Worm (Caenorhabditis elegans) whole organism, mixed stage, embryonic: ENCODE data around the gene sucl-2.

Experiments
- M03D4.4 ChIP-seq: sonication (generic microtip); optimal IDR thresholded peaks from 2 replicates; lab custom pipeline; 2017; ENCODE audit warnings: mild to moderate bottlenecking, missing genetic modification characterization, missing compliant biosample characterization
- bed-3 ChIP-seq: fragments of 200-800 bp; sonication (Bioruptor generic); optimal IDR thresholded peaks from 3 replicates; lab custom pipeline; 2018; ENCODE audit warnings: mild to moderate bottlenecking, missing genetic modification characterization, moderate library complexity, missing compliant biosample characterization
- blmp-1 ChIP-seq: fragments of 150-350 bp; optimal IDR thresholded peaks from 2 replicates; lab custom pipeline; 2014; ENCODE audit warnings: missing biosample characterization, missing genetic modification characterization
- ceh-39 ChIP-seq: fragments of 150-350 bp; optimal IDR thresholded peaks from 2 replicates; lab custom pipeline; 2014; ENCODE audit warnings: missing biosample characterization, missing genetic modification characterization
- ceh-83 ChIP-seq: fragments of 200-800 bp; sonication (Bioruptor generic); optimal IDR thresholded peaks from 2 replicates; lab custom pipeline; 2018; ENCODE audit warnings: mild to moderate bottlenecking, missing genetic modification characterization, missing compliant biosample characterization
- ces-1 ChIP-seq: fragments of 150-350 bp; optimal IDR thresholded peaks from 2 replicates; lab custom pipeline; 2014; ENCODE audit warnings: missing biosample characterization, missing genetic modification reagents, missing genetic modification characterization
- drap-1 ChIP-seq: fragments of 200-800 bp; sonication (Bioruptor generic); optimal IDR thresholded peaks from 3 replicates; lab custom pipeline; 2018; ENCODE audit warnings: mild to moderate bottlenecking, missing genetic modification characterization, missing compliant biosample characterization
- elt-1 ChIP-seq: sonication (generic microtip); optimal IDR thresholded peaks from 2 replicates; lab custom pipeline; 2017; ENCODE audit warnings: missing genetic modification characterization, mild to moderate bottlenecking, missing compliant biosample characterization, antibody characterized with exemption, moderate library complexity, borderline replicate concordance; ENCODE audit not compliant: insufficient read depth
- elt-3 ChIP-seq: fragments of 150-350 bp; optimal IDR thresholded peaks from 2 replicates; lab custom pipeline; 2014; ENCODE audit warnings: missing biosample characterization, missing genetic modification characterization
- ham-2 ChIP-seq: fragments of 200-800 bp; sonication (Bioruptor generic); optimal IDR thresholded peaks from 2 replicates; lab custom pipeline; 2018; ENCODE audit warnings: mild to moderate bottlenecking, missing genetic modification characterization, missing compliant biosample characterization
- hlh-1 ChIP-seq: fragments of 150-350 bp; optimal IDR thresholded peaks from 2 replicates; lab custom pipeline; 2014; ENCODE audit warnings: missing biosample characterization, missing genetic modification reagents, missing genetic modification characterization
- lin-13 ChIP-seq: fragments of 150-350 bp; optimal IDR thresholded peaks from 2 replicates; lab custom pipeline; 2014; ENCODE audit warnings: missing biosample characterization, missing genetic modification characterization
- lin-32 ChIP-seq: fragments of 200-800 bp; sonication (Bioruptor generic); optimal IDR thresholded peaks from 2 replicates; lab custom pipeline; 2018; ENCODE audit warnings: mild to moderate bottlenecking, missing genetic modification characterization, missing compliant biosample characterization
- lsy-2 ChIP-seq: fragments of 150-350 bp; optimal IDR thresholded peaks from 2 replicates; lab custom pipeline; 2014; ENCODE audit warnings: missing biosample characterization, missing genetic modification characterization
- mab-5 ChIP-seq: fragments of 150-350 bp; optimal IDR thresholded peaks from 2 replicates; lab custom pipeline; 2014; ENCODE audit warnings: missing biosample characterization, missing genetic modification characterization
- mep-1 ChIP-seq: fragments of 150-350 bp; optimal IDR thresholded peaks from 2 replicates; lab custom pipeline; 2017; ENCODE audit warnings: missing biosample characterization, missing genetic modification reagents, missing genetic modification characterization, inconsistent platforms
- mls-2 ChIP-seq: sonication (generic microtip); optimal IDR thresholded peaks from 2 replicates; lab custom pipeline; 2016; ENCODE audit warnings: mild to moderate bottlenecking, missing genetic modification characterization, moderate library complexity, missing compliant biosample characterization
- nhr-2 ChIP-seq: fragments of 150-350 bp; optimal IDR thresholded peaks from 2 replicates; lab custom pipeline; 2014; ENCODE audit warnings: missing biosample characterization, missing genetic modification characterization
- nhr-237 ChIP-seq: fragments of 150-350 bp; optimal IDR thresholded peaks from 2 replicates; lab custom pipeline; 2014; ENCODE audit warnings: missing biosample characterization, missing genetic modification characterization
- nhr-28 ChIP-seq: fragments of 150-350 bp; optimal IDR thresholded peaks from 2 replicates; lab custom pipeline; 2014; ENCODE audit warnings: missing biosample characterization, missing genetic modification characterization
- nhr-76 ChIP-seq: sonication (generic microtip); optimal IDR thresholded peaks from 2 replicates; lab custom pipeline; 2017; ENCODE audit warnings: missing biosample characterization, missing genetic modification characterization
- pha-4 ChIP-seq: fragments of 150-350 bp; optimal IDR thresholded peaks from 2 replicates; lab custom pipeline; 2018; ENCODE audit warnings: missing biosample characterization, missing genetic modification reagents, missing genetic modification characterization
- sem-2 ChIP-seq: fragments of 200-800 bp; sonication (Bioruptor generic); optimal IDR thresholded peaks from 2 replicates; lab custom pipeline; 2018; ENCODE audit warnings: mild to moderate bottlenecking, missing genetic modification characterization, missing compliant biosample characterization
- snpc-4 ChIP-seq: fragments of 150-350 bp; optimal IDR thresholded peaks from 2 replicates; lab custom pipeline; 2014; ENCODE audit warnings: missing biosample characterization, missing genetic modification characterization
- unc-120 ChIP-seq: sonication (generic microtip); optimal IDR thresholded peaks from 2 replicates; lab custom pipeline; 2017; ENCODE audit warnings: missing genetic modification characterization, missing compliant biosample characterization; ENCODE audit not compliant: poor library complexity, severe bottlenecking
- unc-39 ChIP-seq: fragments of 150-350 bp; optimal IDR thresholded peaks from 2 replicates; lab custom pipeline; 2014; ENCODE audit warnings: missing biosample characterization, missing genetic modification characterization
- unc-62 ChIP-seq: fragments of 150-350 bp; optimal IDR thresholded peaks from 2 replicates; lab custom pipeline; 2014; ENCODE audit warnings: missing biosample characterization, missing genetic modification reagents, missing genetic modification characterization
- zip-8 ChIP-seq: fragments of 150-350 bp; optimal IDR thresholded peaks from 2 replicates; lab custom pipeline; 2014; ENCODE audit warnings: missing biosample characterization, missing genetic modification characterization
- ztf-11 ChIP-seq: fragments of 150-350 bp; optimal IDR thresholded peaks from 2 replicates; lab custom pipeline; 2014; ENCODE audit warnings: missing biosample characterization, missing genetic modification characterization

Gene sucl-2

DNA sequence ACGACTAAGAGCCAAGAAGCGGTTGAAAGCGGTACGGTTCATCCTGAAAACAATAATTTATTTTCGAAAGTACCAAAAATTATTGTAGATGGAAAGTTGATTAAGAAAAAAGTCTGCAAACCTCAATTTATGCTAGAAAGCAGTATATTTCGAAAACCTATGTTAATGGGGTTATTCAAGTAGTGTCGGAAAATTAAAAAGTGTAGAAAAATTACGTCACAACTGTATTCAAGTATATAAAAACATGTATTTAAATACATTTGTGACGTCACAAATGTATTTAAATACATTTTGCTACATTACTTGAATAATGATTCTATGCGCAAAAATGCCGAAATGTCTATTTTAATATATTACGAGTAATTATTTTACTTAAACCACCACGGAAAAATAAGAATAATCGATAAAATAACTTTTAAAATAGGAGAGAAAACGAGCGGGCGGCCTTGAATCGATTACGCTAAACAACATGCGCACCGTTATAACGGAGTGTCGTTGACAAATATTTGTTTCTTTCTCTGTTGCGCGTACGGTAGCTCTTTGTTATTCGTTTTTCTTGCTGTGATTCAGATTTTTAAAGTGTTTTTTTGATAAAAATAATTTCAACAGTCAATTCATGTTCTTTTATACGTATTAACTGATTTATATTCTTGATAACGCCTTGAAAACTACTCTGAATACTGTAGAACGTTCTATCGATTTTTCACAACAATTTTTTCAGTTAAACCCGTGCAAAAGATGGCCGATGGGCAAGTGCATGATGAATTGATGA, 9.5 kb upstream of the sucl-2 start, which contains the start of the genes F23H11.5 and bra-2:
Gene F23H11.5 (minus strand): TSS at position 51 of the 772 bp plus-strand sequence.
Gene bra-2 (plus strand): TSS at position 722 of the 772 bp plus-strand sequence.
- TF ChIP-seq zip-8 (tag; lab: Kevin White, UChicago) (peak; percentile 92), elt-1 (peak; percentile 26), pha-4 (tag; lab: Kevin White, UChicago) (peak; percentile 22), sem-2 (GFP tag; lab: Kevin White, UChicago) (no peak), ceh-39 (peak; percentile 6), ces-1 (GFP tag; lab: Kevin White, UChicago) (peak; percentile 28), lsy-2 (tag; lab: Kevin White, UChicago) (peak; percentile 80), hlh-1 (tag; lab: Kevin White, UChicago) (no peak), drap-1 (GFP tag; lab: Kevin White, UChicago) (no peak), lin-32 (GFP tag; lab: Kevin White, UChicago) (no peak)

DNA sequence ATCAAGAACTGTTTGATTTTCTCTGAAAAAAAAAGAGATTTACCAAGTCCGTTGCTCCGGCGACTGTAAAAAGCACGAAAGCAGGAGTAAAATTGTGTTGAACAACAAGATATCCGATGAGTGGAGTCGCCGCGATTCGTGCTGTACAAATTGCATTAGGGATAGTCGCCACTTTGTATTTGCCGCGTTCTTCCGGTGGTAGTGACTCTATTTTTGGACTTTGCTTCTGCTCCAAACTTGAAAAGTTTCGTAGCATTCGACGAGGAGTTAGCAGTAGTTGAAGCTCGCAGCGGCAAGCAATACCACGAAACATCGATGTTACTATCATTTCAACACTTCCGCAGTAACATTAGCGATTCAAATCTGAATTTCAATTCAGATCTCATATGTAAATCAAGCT, 8.3 kb upstream of the sucl-2 start, which contains the start of gene crls-1:
Gene crls-1 (minus strand): TSS at position 363 of the 400 bp plus-strand sequence.
- TF ChIP-seq lin-13: no peak
- no peak for TF ChIP-seq nhr-2 (tag; lab: Kevin White, UChicago)
- no peak for TF ChIP-seq unc-39
- no peak for TF ChIP-seq ham-2 (GFP tag; lab: Kevin White, UChicago)
- TF ChIP-seq lin-32 (GFP tag; lab: Kevin White, UChicago): no peak
- no peak for TF ChIP-seq mab-5
- no peak for TF ChIP-seq nhr-76 (tag; lab: Kevin White, UChicago)
- no peak for TF ChIP-seq snpc-4
- TF ChIP-seq mep-1 (tag; lab: Kevin White, UChicago): no peak
- TF ChIP-seq bed-3 (GFP tag; lab: Kevin White, UChicago): no peak
- TF ChIP-seq unc-62 (GFP tag; lab: Kevin White, UChicago): no peak

DNA sequence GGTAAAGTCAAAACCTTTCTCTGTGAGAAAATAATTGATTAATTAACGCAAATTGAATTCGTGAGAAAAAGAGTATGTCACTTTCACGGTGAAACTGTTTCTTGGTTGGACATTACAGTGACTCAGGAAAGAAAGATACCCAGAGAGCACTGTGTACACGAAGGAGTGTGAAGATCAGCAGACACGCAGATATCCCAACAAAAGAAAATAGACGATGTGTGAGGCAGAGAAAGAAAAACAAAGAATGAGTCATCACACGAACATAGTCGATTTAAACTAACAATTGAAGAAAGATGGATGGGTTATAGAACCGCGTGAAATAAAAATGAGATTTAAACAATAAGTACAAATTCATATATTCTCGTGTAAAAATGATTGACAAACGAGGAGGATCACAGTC, 6.8 kb upstream of the sucl-2 start:
- no peak for TF ChIP-seq mab-5
- TF ChIP-seq ceh-83 (GFP tag; lab: Kevin White, UChicago): no peak
- peak; percentile 60 for TF ChIP-seq pha-4 (tag; lab: Kevin White, UChicago)
- no peak for TF ChIP-seq bed-3 (GFP tag; lab: Kevin White, UChicago)
- TF ChIP-seq ztf-11 (tag; lab: Kevin White, UChicago): no peak
- no peak for TF ChIP-seq mls-2 (tag; lab: Kevin White, UChicago)
- no peak for TF ChIP-seq elt-3 (tag; lab: Kevin White, UChicago)
- TF ChIP-seq lsy-2 (tag; lab: Kevin White, UChicago): no peak
- TF ChIP-seq elt-1: no peak
- no peak for TF ChIP-seq nhr-2 (tag; lab: Kevin White, UChicago)
- TF ChIP-seq nhr-28 (tag; lab: Kevin White, UChicago): no peak
- TF ChIP-seq drap-1 (GFP tag; lab: Kevin White, UChicago): no peak
- no peak for TF ChIP-seq unc-120 (tag; lab: Kevin White, UChicago)
- TF ChIP-seq M03D4.4 (tag; lab: Kevin White, UChicago): no peak
- no peak for TF ChIP-seq snpc-4
- TF ChIP-seq nhr-237 (tag; lab: Kevin White, UChicago): peak; percentile 24

- no peak for TF ChIP-seq ceh-83 (GFP tag; lab: Kevin White, UChicago)
- TF ChIP-seq blmp-1 (tag; lab: Kevin White, UChicago): no peak
- no peak for TF ChIP-seq mab-5
- TF ChIP-seq elt-3 (tag; lab: Kevin White, UChicago): no peak
- no peak for TF ChIP-seq lsy-2 (tag; lab: Kevin White, UChicago)
- TF ChIP-seq nhr-2 (tag; lab: Kevin White, UChicago): no peak
- TF ChIP-seq unc-120 (tag; lab: Kevin White, UChicago): no peak
- no peak for TF ChIP-seq nhr-28 (tag; lab: Kevin White, UChicago)
- TF ChIP-seq, all 35 proteins: peak for 0
Observed at ce11 chrIII:907311-907710, 6.1 kb upstream of the sucl-2 start, which contains the start of gene F23H11.4. F23H11.4 (minus strand) TSS chrIII:907539.

DNA sequence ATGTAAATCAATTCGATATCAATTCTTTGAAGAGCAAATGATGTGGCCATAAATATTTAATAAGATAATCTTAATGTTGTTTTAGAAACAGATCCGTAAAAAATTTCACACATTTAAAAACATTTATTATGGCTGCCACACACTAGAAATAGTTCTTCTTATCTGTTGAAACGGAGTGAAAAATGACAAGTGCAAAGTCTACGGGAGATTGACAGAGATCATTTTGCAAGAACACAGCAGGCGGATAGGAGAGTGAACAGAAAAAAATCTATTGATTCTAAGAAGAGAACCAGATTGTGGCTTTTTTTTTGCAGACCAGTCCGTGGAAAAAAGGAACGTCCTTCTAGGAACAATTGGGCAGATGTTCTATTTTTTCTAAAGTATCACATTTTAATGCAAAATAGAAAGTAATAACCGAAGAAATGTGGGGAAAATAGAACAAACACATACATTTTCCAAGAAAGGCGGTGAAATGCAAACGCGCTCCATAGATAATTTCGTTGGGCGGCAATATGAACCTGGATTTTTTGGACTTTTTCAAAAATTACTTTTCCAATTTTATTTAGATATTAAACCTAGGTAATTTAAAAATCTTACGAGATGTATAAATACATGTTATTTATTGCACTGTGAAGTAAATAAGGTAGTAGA, 513 bp upstream of the sucl-2 start:
- no peak for TF ChIP-seq elt-3 (tag; lab: Kevin White, UChicago)
- no peak for TF ChIP-seq ztf-11 (tag; lab: Kevin White, UChicago)
- TF ChIP-seq bed-3 (GFP tag; lab: Kevin White, UChicago): no peak
- TF ChIP-seq nhr-28 (tag; lab: Kevin White, UChicago): no peak
